Fruit fly (Drosophila melanogaster) whole organism: Measurements from ENCODE around the gene CG18748.

Experiments used
- CG8478 ChIP-seq: fragments of >200 bp; optimal IDR thresholded peaks from 2 replicates; lab custom pipeline; 2018; ENCODE audit warnings: inconsistent platforms
- Dll ChIP-seq: fragments of >200 bp; optimal IDR thresholded peaks from 2 replicates; lab custom pipeline; 2017
- EcR ChIP-seq, 2 experiments: fragments of >200 bp; optimal IDR thresholded peaks; 2 replicates each; lab custom pipeline; 2017; ENCODE audit warnings: missing biosample characterization in 2 of 2, missing genetic modification characterization in 2 of 2, missing genetic modification reagents in 2 of 2
- pan ChIP-seq: fragments of >200 bp; optimal IDR thresholded peaks from 2 replicates; lab custom pipeline; 2017
- psq ChIP-seq: fragments of >200 bp; optimal IDR thresholded peaks from 2 replicates; lab custom pipeline; 2017
- usp ChIP-seq: fragments of >200 bp; optimal IDR thresholded peaks from 2 replicates; lab custom pipeline; 2017; ENCODE audit warnings: missing biosample characterization, missing genetic modification characterization, mixed read lengths

- no peak for TF ChIP-seq psq (lab: Kevin White, UChicago)
- no peak for TF ChIP-seq pan (lab: Kevin White, UChicago)
- peak; percentile 27 for TF ChIP-seq CG8478
- TF ChIP-seq EcR (GFP tag; optimal IDR thresholded peaks at IDR 0.05; lab: Kevin White, UChicago) = no peak
- TF ChIP-seq usp (GFP tag; lab: Kevin White, UChicago) = no peak
- peak; percentile 73 for TF ChIP-seq Dll (lab: Kevin White, UChicago)
Observed at dm6 chr3R:7809662-7810621, 22.2 kb upstream of the CG18748 start, which contains the start of the genes CG2993 and sgll.
